Worm (Caenorhabditis elegans): ENCODE data around the gene C02E7.6.

C02E7.6 gene

ce11 chrV:4934406-4934805 lies 15.4 kb downstream of the C02E7.6 start, which contains the start of gene catp-2:
Gene catp-2 (plus strand): TSS chrV:4934706.
- TF ChIP-seq bed-3 (GFP tag; optimal IDR thresholded peaks at IDR 0.05), result no peak
- no peak for TF ChIP-seq lin-32 (GFP tag; optimal IDR thresholded peaks at IDR 0.05)

- TF ChIP-seq unc-62 (GFP tag; optimal IDR thresholded peaks at IDR 0.05) (no peak), nhr-12 (tag; optimal IDR thresholded peaks at IDR 0.05) (no peak), sptf-1 (tag; optimal IDR thresholded peaks at IDR 0.05) (no peak), nhr-28 (tag; optimal IDR thresholded peaks at IDR 0.05) (no peak), lin-13 (tag; optimal IDR thresholded peaks at IDR 0.05) (no peak), ztf-11 (tag; optimal IDR thresholded peaks at IDR 0.05) (no peak), sem-2 (GFP tag; optimal IDR thresholded peaks at IDR 0.05) (no peak), drap-1 (GFP tag; optimal IDR thresholded peaks at IDR 0.05) (no peak), pha-4 (tag; optimal IDR thresholded peaks at IDR 0.05) (no peak), mab-5 (tag; optimal IDR thresholded peaks at IDR 0.05) (no peak), ceh-39 (tag; optimal IDR thresholded peaks at IDR 0.05) (no peak), lsy-2 (tag; optimal IDR thresholded peaks at IDR 0.05) (no peak), unc-120 (tag; optimal IDR thresholded peaks at IDR 0.05; ENCODE audit: poor library complexity, severe bottlenecking) (no peak), M03D4.4 (tag; optimal IDR thresholded peaks at IDR 0.05) (no peak), mep-1 (tag; optimal IDR thresholded peaks at IDR 0.05) (no peak), elt-3 (tag; optimal IDR thresholded peaks at IDR 0.05) (no peak), unc-39 (tag; optimal IDR thresholded peaks at IDR 0.05) (no peak), zip-8 (tag; optimal IDR thresholded peaks at IDR 0.05) (no peak), snpc-4 (tag; optimal IDR thresholded peaks at IDR 0.05) (no peak)
Observed at ce11 chrV:4935096-4935495, 16.1 kb downstream of the C02E7.6 start.

- TF ChIP-seq sptf-1 (tag; optimal IDR thresholded peaks at IDR 0.05) (no peak), ztf-11 (tag; optimal IDR thresholded peaks at IDR 0.05) (no peak), lin-13 (tag; optimal IDR thresholded peaks at IDR 0.05) (no peak), bed-3 (GFP tag; optimal IDR thresholded peaks at IDR 0.05) (no peak), ceh-83 (GFP tag; optimal IDR thresholded peaks at IDR 0.05) (no peak), elt-3 (tag; optimal IDR thresholded peaks at IDR 0.05) (no peak), ham-2 (GFP tag; optimal IDR thresholded peaks at IDR 0.05) (no peak), pha-4 (tag; optimal IDR thresholded peaks at IDR 0.05) (no peak), ces-1 (GFP tag; optimal IDR thresholded peaks at IDR 0.05) (no peak), snpc-4 (tag; optimal IDR thresholded peaks at IDR 0.05) (no peak), flh-1 (GFP tag; optimal IDR thresholded peaks at IDR 0.05) (no peak), nhr-237 (tag; optimal IDR thresholded peaks at IDR 0.05) (no peak), hlh-1 (tag; optimal IDR thresholded peaks at IDR 0.05) (no peak)
Observed at ce11 chrV:4937337-4937736, 18.3 kb downstream of the C02E7.6 start.

- TF ChIP-seq lin-32 (GFP tag; optimal IDR thresholded peaks at IDR 0.05) (no peak), unc-62 (GFP tag; optimal IDR thresholded peaks at IDR 0.05) (no peak), sptf-1 (tag; optimal IDR thresholded peaks at IDR 0.05) (no peak), nhr-2 (tag; optimal IDR thresholded peaks at IDR 0.05) (no peak), pha-4 (tag; optimal IDR thresholded peaks at IDR 0.05) (no peak), nhr-28 (tag; optimal IDR thresholded peaks at IDR 0.05) (no peak)
Observed at ce11 chrV:4944219-4944618, 25.2 kb downstream of the C02E7.6 start, which contains the start of gene str-211. Gene str-211 (minus strand): TSS chrV:4944319.

ce11 chrV:4948635-4949034 lies 29.6 kb downstream of the C02E7.6 start, which contains the start of gene str-209:
Gene str-209 (plus strand): TSS chrV:4948935.
- TF ChIP-seq ces-1 (GFP tag; optimal IDR thresholded peaks at IDR 0.05) (no peak), cnd-1 (tag; optimal IDR thresholded peaks at IDR 0.05) (no peak), pha-4 (tag; optimal IDR thresholded peaks at IDR 0.05) (no peak), nhr-76 (tag; optimal IDR thresholded peaks at IDR 0.05) (no peak), ham-2 (GFP tag; optimal IDR thresholded peaks at IDR 0.05) (no peak), ceh-43 (GFP tag; optimal IDR thresholded peaks at IDR 0.05) (no peak), sptf-1 (tag; optimal IDR thresholded peaks at IDR 0.05) (no peak), flh-1 (GFP tag; optimal IDR thresholded peaks at IDR 0.05) (no peak)

- TF ChIP-seq lsy-2 (tag; optimal IDR thresholded peaks at IDR 0.05) (no peak), unc-62 (GFP tag; optimal IDR thresholded peaks at IDR 0.05) (no peak), ztf-11 (tag; optimal IDR thresholded peaks at IDR 0.05) (no peak), nhr-28 (tag; optimal IDR thresholded peaks at IDR 0.05) (no peak), elt-1 (tag; optimal IDR thresholded peaks at IDR 0.05; ENCODE audit: borderline replicate concordance, insufficient read depth) (no peak), elt-3 (tag; optimal IDR thresholded peaks at IDR 0.05) (no peak), unc-120 (tag; optimal IDR thresholded peaks at IDR 0.05; ENCODE audit: poor library complexity, severe bottlenecking) (no peak), ham-2 (GFP tag; optimal IDR thresholded peaks at IDR 0.05) (no peak), ces-1 (GFP tag; optimal IDR thresholded peaks at IDR 0.05) (no peak)
Observed at ce11 chrV:4951434-4951833, 32.4 kb downstream of the C02E7.6 start, which contains the start of gene str-207. Gene str-207 (plus strand): TSS chrV:4951734.
